Worm (Caenorhabditis elegans) whole organism, L1 larva: ENCODE measurements around the gene T05H4.4.

Experiments used
- blmp-1 ChIP-seq: fragments of 150-350 bp; optimal IDR thresholded peaks from 2 replicates; lab custom pipeline; 2014; ENCODE audit warnings: missing biosample characterization, missing genetic modification characterization
- elt-2 ChIP-seq: sonication (generic microtip); optimal IDR thresholded peaks from 2 replicates; lab custom pipeline; 2016; ENCODE audit warnings: missing genetic modification characterization, mild to moderate bottlenecking, inconsistent platforms, missing compliant biosample characterization, missing genetic modification reagents
- lin-39 ChIP-seq: fragments of 150-350 bp; optimal IDR thresholded peaks from 2 replicates; lab custom pipeline; 2014; ENCODE audit warnings: missing biosample characterization, missing genetic modification reagents, missing genetic modification characterization
- swsn-7 ChIP-seq: sonication (generic microtip); optimal IDR thresholded peaks from 2 replicates; lab custom pipeline; 2016; ENCODE audit warnings: missing genetic modification characterization, missing compliant biosample characterization
- unc-62 ChIP-seq: fragments of 150-350 bp; optimal IDR thresholded peaks from 2 replicates; lab custom pipeline; 2014; ENCODE audit warnings: missing biosample characterization, missing genetic modification reagents, missing genetic modification characterization

DNA sequence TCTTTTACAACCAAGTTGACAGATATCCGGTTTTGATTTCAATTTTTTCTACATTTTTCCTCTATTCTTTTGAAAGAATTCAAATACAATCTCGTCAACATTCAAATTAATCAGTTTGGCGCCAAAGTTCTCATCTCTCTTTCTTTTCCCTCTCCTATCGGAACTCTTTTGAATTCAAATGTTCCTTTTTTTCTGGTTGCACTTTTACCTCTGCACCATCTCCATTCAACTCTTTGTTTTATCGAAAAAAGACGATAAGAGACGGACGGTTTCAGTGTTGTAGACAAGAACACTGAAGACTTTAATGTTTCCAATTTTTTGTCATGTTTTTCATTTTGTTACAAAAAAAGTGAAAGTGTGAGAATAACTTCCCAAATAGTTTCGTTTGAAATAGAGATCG is 37.3 kb downstream of the T05H4.4 start:
- TF ChIP-seq elt-2 (tag; lab: Kevin White, UChicago) = no peak
- TF ChIP-seq lin-39 (tag; lab: Kevin White, UChicago) = no peak
- no peak for TF ChIP-seq unc-62 (GFP tag; lab: Kevin White, UChicago)
- TF ChIP-seq swsn-7 (tag; lab: Kevin White, UChicago) = no peak
- peak; percentile 13 for TF ChIP-seq blmp-1 (tag; lab: Kevin White, UChicago)
